Fruit fly (Drosophila melanogaster) whole organism, embryonic: ENCODE measurements around the gene sesB.
A peak's percentile ranks its signal among the peaks of the same experiment; 100 is the strongest.

ENCODE experiments used
- CG11560 ChIP-seq: fragments of 200-800 bp; sonication (Bioruptor generic); IDR thresholded peaks from 3 replicates; pipeline ENCODE4 v1.3.6; 2022; ENCODE audit warnings: missing biosample characterization, missing genetic modification characterization
- CG12769 ChIP-seq: fragments of 200-800 bp; sonication (Bioruptor generic); optimal IDR thresholded peaks from 2 replicates; lab custom pipeline; 2019; ENCODE audit warnings: missing biosample characterization, mild to moderate bottlenecking, missing genetic modification characterization, moderate library complexity
- CG13123 ChIP-seq: fragments of 200-800 bp; sonication (Bioruptor generic); optimal IDR thresholded peaks from 2 replicates; lab custom pipeline; 2016; ENCODE audit warnings: missing biosample characterization, missing genetic modification characterization
- CG1603 ChIP-seq: fragments of 200-800 bp; sonication (Bioruptor generic); optimal IDR thresholded peaks from 2 replicates; lab custom pipeline; 2019; ENCODE audit warnings: missing biosample characterization, mild to moderate bottlenecking, missing genetic modification characterization, moderate library complexity
- CG18599 ChIP-seq: fragments of 200-800 bp; sonication (Bioruptor generic); optimal IDR thresholded peaks from 3 replicates; lab custom pipeline; 2017; ENCODE audit warnings: missing biosample characterization, missing genetic modification characterization, mild to moderate bottlenecking, moderate library complexity, missing genetic modification reagents
- CG31365 ChIP-seq: fragments of 200-800 bp; sonication (Bioruptor generic); optimal IDR thresholded peaks from 2 replicates; lab custom pipeline; 2018; ENCODE audit warnings: missing biosample characterization, mild to moderate bottlenecking, missing genetic modification characterization
- CG3163 ChIP-seq: fragments of 200-800 bp; sonication (Bioruptor generic); optimal IDR thresholded peaks from 3 replicates; lab custom pipeline; 2016; ENCODE audit warnings: missing biosample characterization, missing genetic modification characterization
- CG4360 ChIP-seq: fragments of 200-800 bp; sonication (Bioruptor generic); IDR thresholded peaks from 2 replicates; pipeline ENCODE4 v1.3.6; 2022; ENCODE audit warnings: missing biosample characterization, missing genetic modification characterization
- CG4820 ChIP-seq: fragments of 200-800 bp; sonication (Bioruptor generic); optimal IDR thresholded peaks from 3 replicates; lab custom pipeline; 2016; ENCODE audit warnings: missing biosample characterization, missing genetic modification characterization
- CG4854 ChIP-seq: fragments of 200-800 bp; sonication (Bioruptor generic); optimal IDR thresholded peaks from 2 replicates; lab custom pipeline; 2016; ENCODE audit warnings: missing biosample characterization, missing genetic modification characterization, inconsistent platforms
- CG7271 ChIP-seq: fragments of 200-800 bp; sonication (Bioruptor generic); optimal IDR thresholded peaks from 2 replicates; lab custom pipeline; 2018; ENCODE audit warnings: missing biosample characterization, mild to moderate bottlenecking, missing genetic modification characterization, moderate library complexity
- CG7987 ChIP-seq: fragments of 200-800 bp; sonication (Bioruptor generic); optimal IDR thresholded peaks from 2 replicates; lab custom pipeline; 2018; ENCODE audit warnings: missing biosample characterization, mild to moderate bottlenecking, missing genetic modification characterization, moderate library complexity
- CG8359 ChIP-seq: fragments of 200-800 bp; sonication (Bioruptor generic); optimal IDR thresholded peaks from 2 replicates; lab custom pipeline; 2017; ENCODE audit warnings: missing biosample characterization, mild to moderate bottlenecking, missing genetic modification characterization, borderline replicate concordance
- CG9437 ChIP-seq: fragments of 200-800 bp; sonication (Bioruptor generic); optimal IDR thresholded peaks from 2 replicates; lab custom pipeline; 2018; ENCODE audit warnings: missing biosample characterization, mild to moderate bottlenecking, missing genetic modification characterization
- CTCF ChIP-seq: fragments of 200-800 bp; sonication (Bioruptor generic); optimal IDR thresholded peaks from 2 replicates; lab custom pipeline; 2017; ENCODE audit warnings: missing biosample characterization, mild to moderate bottlenecking, missing genetic modification characterization, moderate library complexity
- Deaf1 ChIP-seq: fragments of 200-800 bp; optimal IDR thresholded peaks from 3 replicates; lab custom pipeline; 2019; ENCODE audit warnings: missing biosample characterization, mild to moderate bottlenecking, missing genetic modification characterization, moderate library complexity
- Drgx ChIP-seq: fragments of 200-800 bp; sonication (Bioruptor generic); IDR thresholded peaks from 2 replicates; pipeline ENCODE4 v1.3.6; 2022; ENCODE audit warnings: missing biosample characterization, missing genetic modification characterization
- GATAe ChIP-seq: fragments of 200-800 bp; sonication (Bioruptor generic); conservative IDR thresholded peaks from 2 replicates; pipeline ENCODE4 v1.3.6; 2022; ENCODE audit warnings: missing biosample characterization, missing genetic modification characterization
- HmgZ ChIP-seq: fragments of 200-800 bp; sonication (Bioruptor generic); optimal IDR thresholded peaks from 2 replicates; lab custom pipeline; 2018; ENCODE audit warnings: missing biosample characterization, mild to moderate bottlenecking, missing genetic modification characterization
- Hr51 ChIP-seq, 2 experiments: fragments of 200-800 bp; sonication (Bioruptor generic); optimal IDR thresholded peaks; 2 replicates in 1 of 2; 3 replicates in 1 of 2; lab custom pipeline; 2016 to 2018; ENCODE audit warnings: missing biosample characterization in 2 of 2, missing genetic modification characterization in 2 of 2, mild to moderate bottlenecking in 1 of 2, moderate library complexity in 1 of 2
- MESR4 ChIP-seq: fragments of 200-800 bp; sonication (Bioruptor generic); optimal IDR thresholded peaks from 2 replicates; lab custom pipeline; 2018; ENCODE audit warnings: missing biosample characterization, mild to moderate bottlenecking, missing genetic modification characterization, moderate library complexity
- Oaz ChIP-seq: fragments of 200-800 bp; sonication (Bioruptor generic); IDR thresholded peaks from 2 replicates; pipeline ENCODE4 v1.3.6; 2022; ENCODE audit warnings: missing biosample characterization, missing genetic modification characterization
- Pdp1 ChIP-seq, 2 experiments: fragments of 200-800 bp; sonication (Bioruptor generic); optimal IDR thresholded peaks; 3 replicates each; lab custom pipeline; 2016; ENCODE audit warnings: missing biosample characterization in 2 of 2, missing genetic modification characterization in 2 of 2, mild to moderate bottlenecking in 1 of 2, moderate library complexity in 1 of 2
- Ravus ChIP-seq: fragments of 200-800 bp; sonication (Bioruptor generic); IDR thresholded peaks from 2 replicates; pipeline ENCODE4 v1.3.6; 2022; ENCODE audit warnings: missing biosample characterization, missing genetic modification characterization
- Spps ChIP-seq: fragments of 200-800 bp; sonication (Bioruptor generic); optimal IDR thresholded peaks from 2 replicates; lab custom pipeline; 2018; ENCODE audit warnings: missing biosample characterization, mild to moderate bottlenecking, missing genetic modification characterization
- Trl ChIP-seq, 3 experiments: fragments of >200 bp in 2 of 3; fragments of 200-800 bp in 1 of 3; sonication (Bioruptor generic) in 1 of 3; optimal IDR thresholded peaks; 2 replicates in 1 of 3; 3 replicates in 2 of 3; lab custom pipeline; 2016 to 2017; ENCODE audit warnings: missing biosample characterization in 1 of 3, missing genetic modification characterization in 1 of 3
- ash1 ChIP-seq: fragments of 200-800 bp; sonication (Bioruptor generic); optimal IDR thresholded peaks from 2 replicates; lab custom pipeline; 2018; ENCODE audit warnings: missing biosample characterization, mild to moderate bottlenecking, missing genetic modification characterization
- ato ChIP-seq: fragments of 200-800 bp; sonication (Bioruptor generic); IDR thresholded peaks from 2 replicates; pipeline ENCODE4 v1.3.6; 2022; ENCODE audit warnings: missing biosample characterization, missing genetic modification characterization; ENCODE audit not compliant: partially characterized antibody
- cato ChIP-seq: fragments of 200-800 bp; sonication (Bioruptor generic); optimal IDR thresholded peaks from 2 replicates; lab custom pipeline; 2016; ENCODE audit warnings: missing biosample characterization, missing genetic modification characterization, borderline replicate concordance
- croc ChIP-seq: fragments of 200-800 bp; sonication (Bioruptor generic); conservative IDR thresholded peaks from 3 replicates; pipeline ENCODE4 v1.3.6; 2022; ENCODE audit warnings: missing biosample characterization, missing genetic modification characterization
- crol ChIP-seq: fragments of 200-800 bp; sonication (Bioruptor generic); IDR thresholded peaks from 2 replicates; pipeline ENCODE4 v1.3.6; 2022; ENCODE audit warnings: missing biosample characterization, missing genetic modification characterization
- grn ChIP-seq: fragments of 200-800 bp; sonication (Bioruptor generic); optimal IDR thresholded peaks from 3 replicates; lab custom pipeline; 2017; ENCODE audit warnings: missing biosample characterization, missing genetic modification characterization
- jumu ChIP-seq: fragments of 200-800 bp; sonication (Bioruptor generic); optimal IDR thresholded peaks from 3 replicates; lab custom pipeline; 2016; ENCODE audit warnings: missing biosample characterization, missing genetic modification characterization
- knrl ChIP-seq: fragments of 200-800 bp; sonication (Bioruptor generic); IDR thresholded peaks from 3 replicates; pipeline ENCODE4 v1.3.6; 2022; ENCODE audit warnings: missing biosample characterization, missing genetic modification characterization; ENCODE audit not compliant: partially characterized antibody
- lola ChIP-seq, 3 experiments: fragments of >200 bp in 2 of 3; fragments of 200-800 bp in 1 of 3; sonication (Bioruptor generic) in 1 of 3; optimal IDR thresholded peaks; 2 replicates each; lab custom pipeline; 2017 to 2019; ENCODE audit warnings: missing biosample characterization in 3 of 3, missing genetic modification characterization in 3 of 3, mild to moderate bottlenecking in 1 of 3, moderate library complexity in 1 of 3
- org-1 ChIP-seq: fragments of 200-800 bp; sonication (Bioruptor generic); optimal IDR thresholded peaks from 2 replicates; lab custom pipeline; 2017; ENCODE audit warnings: missing biosample characterization, missing genetic modification characterization
- phol ChIP-seq: fragments of 200-800 bp; sonication (Bioruptor generic); optimal IDR thresholded peaks from 3 replicates; lab custom pipeline; 2018; ENCODE audit warnings: missing biosample characterization, mild to moderate bottlenecking, missing genetic modification characterization, moderate library complexity
- pros ChIP-seq: fragments of 200-800 bp; sonication (Bioruptor generic); optimal IDR thresholded peaks from 3 replicates; lab custom pipeline; 2019; ENCODE audit warnings: missing biosample characterization, mild to moderate bottlenecking, missing genetic modification characterization, moderate library complexity
- pzg ChIP-seq: fragments of 200-800 bp; sonication (Bioruptor generic); optimal IDR thresholded peaks from 3 replicates; lab custom pipeline; 2018; ENCODE audit warnings: missing biosample characterization, mild to moderate bottlenecking, missing genetic modification characterization, moderate library complexity
- rib ChIP-seq: fragments of 200-800 bp; sonication (Bioruptor generic); IDR thresholded peaks from 2 replicates; pipeline ENCODE4 v1.3.6; 2022; ENCODE audit warnings: missing biosample characterization, missing genetic modification characterization
- ro ChIP-seq: fragments of 200-800 bp; sonication (Bioruptor generic); IDR thresholded peaks from 2 replicates; pipeline ENCODE4 v1.3.6; 2022; ENCODE audit warnings: missing biosample characterization, missing genetic modification characterization
- row ChIP-seq: fragments of 200-800 bp; sonication (Bioruptor generic); IDR thresholded peaks from 3 replicates; pipeline ENCODE4 v1.3.6; 2022; ENCODE audit warnings: missing biosample characterization, missing genetic modification characterization
- sens ChIP-seq: fragments of 200-800 bp; sonication (Bioruptor generic); peaks from one replicate; lab custom pipeline; 2016; ENCODE audit warnings: missing biosample characterization, missing genetic modification characterization
- sens-2 ChIP-seq: fragments of 200-800 bp; sonication (Bioruptor generic); IDR thresholded peaks from 2 replicates; pipeline ENCODE4 v1.3.6; 2022; ENCODE audit warnings: missing biosample characterization, missing genetic modification characterization
- slbo ChIP-seq: fragments of 200-800 bp; sonication (Bioruptor generic); IDR thresholded peaks from 2 replicates; pipeline ENCODE4 v1.3.6; 2022; ENCODE audit warnings: missing biosample characterization, missing genetic modification characterization
- stc ChIP-seq: fragments of 200-800 bp; sonication (Bioruptor generic); IDR thresholded peaks from 2 replicates; pipeline ENCODE4 v1.3.6; 2022; ENCODE audit warnings: missing biosample characterization, missing genetic modification characterization
- stwl ChIP-seq: fragments of 200-800 bp; sonication (Bioruptor generic); optimal IDR thresholded peaks from 3 replicates; lab custom pipeline; 2018; ENCODE audit warnings: missing biosample characterization, mild to moderate bottlenecking, missing genetic modification characterization, moderate library complexity
- zf30C ChIP-seq: fragments of 200-800 bp; sonication (Bioruptor generic); optimal IDR thresholded peaks from 3 replicates; lab custom pipeline; 2018; ENCODE audit warnings: missing biosample characterization, mild to moderate bottlenecking, missing genetic modification characterization
- zfh2 ChIP-seq: fragments of 200-800 bp; sonication (Bioruptor generic); optimal IDR thresholded peaks from 2 replicates; lab custom pipeline; 2016; ENCODE audit warnings: missing biosample characterization, missing genetic modification characterization

The sesB gene

DNA sequence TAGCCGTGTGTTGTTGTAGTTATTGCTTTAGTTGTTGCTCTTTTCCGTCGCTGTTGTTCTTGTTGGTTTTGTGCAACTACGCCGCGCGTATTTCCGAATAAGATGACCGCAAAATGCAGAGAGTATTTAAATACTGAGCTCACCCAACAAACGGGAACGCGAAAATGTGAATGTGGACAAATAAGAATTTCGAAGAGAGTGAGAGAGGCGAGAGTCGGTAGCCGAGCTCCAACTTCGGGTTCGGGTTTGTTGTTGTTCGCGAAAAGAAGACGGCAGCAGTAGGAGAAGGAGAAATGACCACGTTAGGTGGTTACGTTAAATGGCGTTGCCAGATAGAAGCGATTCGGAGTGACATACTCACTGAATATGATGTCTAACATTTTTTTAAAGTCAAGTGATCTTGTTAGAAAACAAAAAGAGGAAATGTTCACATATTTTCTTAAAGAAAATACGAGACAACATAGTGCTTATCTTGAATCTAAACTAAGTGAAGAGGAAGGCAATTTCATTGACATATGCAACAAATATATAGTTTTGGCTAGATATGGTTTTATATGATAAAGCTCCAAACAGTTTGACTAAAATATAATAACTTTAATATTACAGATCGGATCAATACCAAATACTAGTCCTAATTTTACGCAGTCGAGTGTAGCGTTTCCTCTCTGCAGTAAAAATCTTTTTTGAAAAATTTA lies 20.1 kb upstream of the sesB start (continued):
- TF ChIP-seq CG7987 (GFP tag; lab: Kevin White, UChicago): peak; percentile 6
- TF ChIP-seq lola (GFP tag; optimal IDR thresholded peaks at IDR 0.05; lab: Kevin White, UChicago): no peak
- TF ChIP-seq CTCF (GFP tag; lab: Kevin White, UChicago): no peak
- no peak for TF ChIP-seq org-1 (GFP tag; lab: Kevin White, UChicago)
- TF ChIP-seq phol: peak; percentile 6
- TF ChIP-seq Hr51 (GFP tag; optimal IDR thresholded peaks at IDR 0.05; lab: Kevin White, UChicago): peak in 1 of 2 experiments; percentile 11
- peak; percentile 1 for TF ChIP-seq stwl (tag; lab: Kevin White, UChicago)
- TF ChIP-seq Deaf1 (tag; lab: Kevin White, UChicago): peak; percentile 97
- TF ChIP-seq pzg: peak; percentile 19
- TF ChIP-seq row (GFP tag; lab: Robert Waterston, UW): peak; percentile 42; the same call in 1 of the 3 replicates
- TF ChIP-seq grn (GFP tag; lab: Kevin White, UChicago): no peak
- TF ChIP-seq jumu (GFP tag; lab: Kevin White, UChicago): no peak
- no peak for TF ChIP-seq croc (GFP tag; lab: Robert Waterston, UW)
- no peak for TF ChIP-seq CG7271 (tag; lab: Kevin White, UChicago)
- TF ChIP-seq ash1 (GFP tag; lab: Kevin White, UChicago): no peak
- peak; percentile 33 for TF ChIP-seq CG18599 (GFP tag; lab: Kevin White, UChicago)
- TF ChIP-seq cato (GFP tag; lab: Kevin White, UChicago): no peak
- TF ChIP-seq Ravus (GFP tag; lab: Robert Waterston, UW): no peak
- peak; percentile 51 for TF ChIP-seq sens (GFP tag; lab: Kevin White, UChicago)
- no peak for TF ChIP-seq Drgx
- no peak for TF ChIP-seq GATAe (GFP tag; lab: Robert Waterston, UW)
- TF ChIP-seq zf30C (GFP tag; lab: Kevin White, UChicago): no peak
- TF ChIP-seq sens-2 (GFP tag; lab: Robert Waterston, UW): no peak
- 0 out of 2 replicates have a peak, but pooled peaks have one; percentile 53 for TF ChIP-seq CG4360
- no peak for TF ChIP-seq Oaz
- TF ChIP-seq MESR4 (GFP tag; lab: Kevin White, UChicago): no peak
- no peak for TF ChIP-seq CG8359 (GFP tag; lab: Kevin White, UChicago)
- TF ChIP-seq ro: no peak
- no peak for TF ChIP-seq CG4854
- peak; percentile 25 for TF ChIP-seq CG3163 (GFP tag; lab: Kevin White, UChicago)
- TF ChIP-seq CG9437 (GFP tag; lab: Kevin White, UChicago): peak; percentile 98
- no peak for TF ChIP-seq Spps (tag; lab: Kevin White, UChicago)
- TF ChIP-seq CG31365: no peak
- no peak for TF ChIP-seq ato (GFP tag; lab: Robert Waterston, UW)
- TF ChIP-seq CG11560 (tag; lab: Robert Waterston, UW): no peak
- TF ChIP-seq CG12769 (tag; lab: Kevin White, UChicago): peak; percentile 84
- TF ChIP-seq zfh2 (GFP tag; lab: Kevin White, UChicago): no peak
- TF ChIP-seq CG13123: no peak

DNA sequence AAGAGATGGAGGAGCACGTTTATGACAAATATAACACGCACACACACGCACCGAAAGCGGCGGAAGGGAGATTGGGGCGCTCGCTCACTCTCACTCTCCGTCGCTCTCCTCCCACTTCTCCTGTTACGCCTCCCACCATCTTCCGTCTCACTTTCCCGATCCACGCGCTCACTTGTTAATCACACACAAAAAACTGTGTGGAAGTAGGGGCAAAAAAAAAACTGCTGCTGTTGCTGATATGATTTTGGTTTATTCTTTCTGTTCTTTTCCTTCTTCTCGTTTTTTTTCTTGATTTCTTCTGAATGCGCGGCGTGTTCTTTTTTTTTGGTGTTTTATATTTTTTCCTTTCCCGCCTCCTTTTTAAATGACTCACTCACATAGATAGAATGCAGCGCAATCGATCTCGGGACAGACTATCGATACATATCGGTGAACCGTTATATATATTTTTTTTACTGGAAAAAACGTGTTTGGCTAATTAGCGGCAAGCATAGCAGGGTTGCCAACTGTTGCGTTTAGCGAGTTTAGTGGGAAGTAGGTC lies 19.0 kb upstream of the sesB start:
- TF ChIP-seq crol (GFP tag; lab: Robert Waterston, UW): peak; percentile 89
- TF ChIP-seq stc (GFP tag; lab: Robert Waterston, UW): no peak
- peak; percentile 41; the same call in 1 of the 3 replicates for TF ChIP-seq knrl (GFP tag; lab: Robert Waterston, UW)
- TF ChIP-seq CG1603: peak; percentile 6
- TF ChIP-seq Trl (optimal IDR thresholded peaks at IDR 0.05; lab: Kevin White, UChicago): peak; percentile 66 to 82
- TF ChIP-seq Trl (GFP tag; optimal IDR thresholded peaks at IDR 0.05; lab: Kevin White, UChicago): no peak
- TF ChIP-seq slbo: no peak
- TF ChIP-seq pros (GFP tag; lab: Kevin White, UChicago): peak; percentile 25
- peak; percentile 18 for TF ChIP-seq HmgZ
- TF ChIP-seq CG11560 (tag; lab: Robert Waterston, UW): no peak
- TF ChIP-seq CG18599 (GFP tag; lab: Kevin White, UChicago): peak; percentile 30
- no peak for TF ChIP-seq CG4820 (GFP tag; lab: Kevin White, UChicago)
- peak; percentile 80 for TF ChIP-seq Drgx
- TF ChIP-seq Pdp1 (GFP tag; optimal IDR thresholded peaks at IDR 0.05; lab: Kevin White, UChicago): peak in 1 of 2 experiments; percentile 63
- peak; percentile 54 for TF ChIP-seq rib (GFP tag; lab: Robert Waterston, UW)
